Fruit fly (Drosophila melanogaster) whole organism, embryonic: ENCODE results near the gene Sf3b3.
A peak's percentile ranks its signal among the peaks of the same experiment; 100 is the strongest.

Experiments used
- Asciz ChIP-seq: fragments of 200-800 bp; sonication (Bioruptor generic); optimal IDR thresholded peaks from 2 replicates; lab custom pipeline; 2017; ENCODE audit warnings: missing biosample characterization, mild to moderate bottlenecking, missing genetic modification characterization, missing genetic modification reagents
- Atf3 ChIP-seq: fragments of 200-800 bp; sonication (Bioruptor generic); optimal IDR thresholded peaks from 3 replicates; lab custom pipeline; 2016; ENCODE audit warnings: missing biosample characterization, missing genetic modification characterization
- Bteb2 ChIP-seq: fragments of 200-800 bp; sonication (Bioruptor generic); optimal IDR thresholded peaks from 2 replicates; lab custom pipeline; 2016; ENCODE audit warnings: missing biosample characterization, missing genetic modification characterization
- CG10274 ChIP-seq: fragments of 200-800 bp; sonication (Bioruptor generic); optimal IDR thresholded peaks from 3 replicates; lab custom pipeline; 2017; ENCODE audit warnings: missing biosample characterization, mild to moderate bottlenecking, missing genetic modification characterization
- CG11695 ChIP-seq: fragments of 200-800 bp; sonication (Bioruptor generic); IDR thresholded peaks from 3 replicates; pipeline ENCODE4 v1.3.6; 2022; ENCODE audit warnings: missing biosample characterization, missing genetic modification characterization
- CG12744 ChIP-seq: fragments of 200-800 bp; sonication (Bioruptor generic); optimal IDR thresholded peaks from 2 replicates; lab custom pipeline; 2016; ENCODE audit warnings: missing biosample characterization, missing genetic modification characterization
- CG12769 ChIP-seq: fragments of 200-800 bp; sonication (Bioruptor generic); optimal IDR thresholded peaks from 2 replicates; lab custom pipeline; 2019; ENCODE audit warnings: missing biosample characterization, mild to moderate bottlenecking, missing genetic modification characterization, moderate library complexity
- CG15011 ChIP-seq: fragments of 200-800 bp; sonication (Bioruptor generic); optimal IDR thresholded peaks from 3 replicates; lab custom pipeline; 2018; ENCODE audit warnings: missing biosample characterization, mild to moderate bottlenecking, missing genetic modification characterization
- CG15514 ChIP-seq: fragments of 200-800 bp; sonication (Bioruptor generic); optimal IDR thresholded peaks from 3 replicates; lab custom pipeline; 2017; ENCODE audit warnings: missing biosample characterization, missing genetic modification characterization, mild to moderate bottlenecking, moderate library complexity, missing genetic modification reagents
- CG1603 ChIP-seq: fragments of 200-800 bp; sonication (Bioruptor generic); optimal IDR thresholded peaks from 2 replicates; lab custom pipeline; 2019; ENCODE audit warnings: missing biosample characterization, mild to moderate bottlenecking, missing genetic modification characterization, moderate library complexity
- CG16813 ChIP-seq: fragments of 200-800 bp; sonication (Bioruptor generic); IDR thresholded peaks from 3 replicates; pipeline ENCODE4 v1.3.6; 2022; ENCODE audit warnings: missing biosample characterization, missing genetic modification characterization; ENCODE audit not compliant: partially characterized antibody
- CG17829 ChIP-seq: fragments of 200-800 bp; optimal IDR thresholded peaks from 2 replicates; lab custom pipeline; 2019; ENCODE audit warnings: missing biosample characterization, mild to moderate bottlenecking, missing genetic modification characterization, moderate library complexity
- CG18619 ChIP-seq: fragments of 200-800 bp; sonication (Bioruptor generic); optimal IDR thresholded peaks from 3 replicates; lab custom pipeline; 2017; ENCODE audit warnings: missing biosample characterization, mild to moderate bottlenecking, missing genetic modification characterization
- CG2116 ChIP-seq: fragments of 200-800 bp; sonication (Bioruptor generic); optimal IDR thresholded peaks from 3 replicates; lab custom pipeline; 2018; ENCODE audit warnings: missing biosample characterization, mild to moderate bottlenecking, missing genetic modification characterization
- CG2678 ChIP-seq: fragments of 200-800 bp; sonication (Bioruptor generic); optimal IDR thresholded peaks from 3 replicates; lab custom pipeline; 2019; ENCODE audit warnings: missing biosample characterization, mild to moderate bottlenecking, missing genetic modification characterization, moderate library complexity
- CG31441 ChIP-seq: fragments of 200-800 bp; sonication (Bioruptor generic); IDR thresholded peaks from 2 replicates; pipeline ENCODE4 v1.3.6; 2022; ENCODE audit warnings: missing biosample characterization, missing genetic modification characterization
- CG3281 ChIP-seq: fragments of 200-800 bp; sonication (Bioruptor generic); optimal IDR thresholded peaks from 3 replicates; lab custom pipeline; 2017; ENCODE audit warnings: missing biosample characterization, mild to moderate bottlenecking, missing genetic modification characterization
- CG34224 ChIP-seq: fragments of 200-800 bp; sonication (Bioruptor generic); IDR thresholded peaks from 3 replicates; pipeline ENCODE4 v1.3.6; 2022; ENCODE audit warnings: missing biosample characterization, missing genetic modification characterization; ENCODE audit not compliant: partially characterized antibody
- CG4617 ChIP-seq: fragments of 200-800 bp; sonication (Bioruptor generic); optimal IDR thresholded peaks from 3 replicates; lab custom pipeline; 2016; ENCODE audit warnings: missing biosample characterization, missing genetic modification characterization, borderline replicate concordance
- CG6272 ChIP-seq: fragments of 200-800 bp; sonication (Bioruptor generic); IDR thresholded peaks from 2 replicates; pipeline ENCODE4 v1.3.6; 2022; ENCODE audit warnings: missing biosample characterization, missing genetic modification characterization
- CG6689 ChIP-seq: fragments of 200-800 bp; sonication (Bioruptor generic); IDR thresholded peaks from 2 replicates; pipeline ENCODE4 v1.3.6; 2022; ENCODE audit warnings: missing biosample characterization, missing genetic modification characterization
- Dll ChIP-seq: fragments of 200-800 bp; sonication (Bioruptor generic); IDR thresholded peaks from 4 replicates; pipeline ENCODE4 v1.3.6; 2022; ENCODE audit warnings: missing biosample characterization, missing genetic modification characterization; ENCODE audit not compliant: partially characterized antibody
- Dref ChIP-seq: fragments of 200-800 bp; sonication (Bioruptor generic); IDR thresholded peaks from 2 replicates; pipeline ENCODE4 v1.3.6; 2022; ENCODE audit warnings: missing biosample characterization, missing genetic modification characterization
- Gug ChIP-seq: fragments of 200-800 bp; sonication (Bioruptor generic); IDR thresholded peaks from 4 replicates; pipeline ENCODE4 v1.3.6; 2022; ENCODE audit warnings: missing biosample characterization, missing genetic modification characterization
- HmgD ChIP-seq: fragments of 200-800 bp; sonication (Bioruptor generic); optimal IDR thresholded peaks from 3 replicates; lab custom pipeline; 2016; ENCODE audit warnings: missing biosample characterization, missing genetic modification characterization
- Hr39 ChIP-seq: fragments of >200 bp; optimal IDR thresholded peaks from 2 replicates; lab custom pipeline; 2017
- Hr51 ChIP-seq, 2 experiments: fragments of 200-800 bp; sonication (Bioruptor generic); optimal IDR thresholded peaks; 2 replicates in 1 of 2; 3 replicates in 1 of 2; lab custom pipeline; 2016 to 2018; ENCODE audit warnings: missing biosample characterization in 2 of 2, missing genetic modification characterization in 2 of 2, mild to moderate bottlenecking in 1 of 2, moderate library complexity in 1 of 2
- Scr ChIP-seq: fragments of 200-800 bp; sonication (Bioruptor generic); IDR thresholded peaks from 2 replicates; pipeline ENCODE4 v1.3.6; 2022; ENCODE audit warnings: missing biosample characterization, missing genetic modification characterization; ENCODE audit not compliant: partially characterized antibody
- Side ChIP-seq: fragments of 200-800 bp; sonication (Bioruptor generic); optimal IDR thresholded peaks from 2 replicates; lab custom pipeline; 2016; ENCODE audit warnings: missing biosample characterization, missing genetic modification characterization
- Sox102F ChIP-seq: fragments of 200-800 bp; sonication (Bioruptor generic); optimal IDR thresholded peaks from 2 replicates; lab custom pipeline; 2018; ENCODE audit warnings: missing biosample characterization, mild to moderate bottlenecking, missing genetic modification characterization, moderate library complexity
- Sry-δ ChIP-seq: fragments of 200-800 bp; sonication (Bioruptor generic); optimal IDR thresholded peaks from 2 replicates; lab custom pipeline; 2016; ENCODE audit warnings: missing biosample characterization, missing genetic modification characterization
- aop ChIP-seq: fragments of 200-800 bp; sonication (Bioruptor generic); IDR thresholded peaks from 2 replicates; pipeline ENCODE4 v1.3.6; 2022; ENCODE audit warnings: missing biosample characterization, missing genetic modification characterization
- ara ChIP-seq: fragments of 200-800 bp; sonication (Bioruptor generic); IDR thresholded peaks from 2 replicates; pipeline ENCODE4 v1.3.6; 2022; ENCODE audit warnings: missing biosample characterization, missing genetic modification characterization
- cato ChIP-seq: fragments of 200-800 bp; sonication (Bioruptor generic); optimal IDR thresholded peaks from 2 replicates; lab custom pipeline; 2016; ENCODE audit warnings: missing biosample characterization, missing genetic modification characterization, borderline replicate concordance
- crp ChIP-seq, 2 experiments: fragments of 200-800 bp; sonication (Bioruptor generic); optimal IDR thresholded peaks; 2 replicates in 1 of 2; 3 replicates in 1 of 2; lab custom pipeline; 2017; ENCODE audit warnings: missing biosample characterization in 2 of 2, missing genetic modification characterization in 2 of 2, mild to moderate bottlenecking in 1 of 2, moderate library complexity in 1 of 2
- dpn ChIP-seq, 2 experiments: fragments of 200-800 bp; sonication (Bioruptor generic); optimal IDR thresholded peaks; 3 replicates each; lab custom pipeline; 2016; ENCODE audit warnings: missing biosample characterization in 2 of 2, missing genetic modification characterization in 2 of 2
- fd64A ChIP-seq: fragments of 200-800 bp; sonication (Bioruptor generic); optimal IDR thresholded peaks from 3 replicates; lab custom pipeline; 2018; ENCODE audit warnings: missing biosample characterization, mild to moderate bottlenecking, missing genetic modification characterization
- hbn ChIP-seq: fragments of 200-800 bp; sonication (Bioruptor generic); IDR thresholded peaks from 2 replicates; pipeline ENCODE4 v1.3.6; 2022; ENCODE audit warnings: missing biosample characterization, missing genetic modification characterization; ENCODE audit not compliant: partially characterized antibody
- lbe ChIP-seq: fragments of 200-800 bp; sonication (Bioruptor generic); optimal IDR thresholded peaks from 2 replicates; lab custom pipeline; 2016; ENCODE audit warnings: missing biosample characterization, mild to moderate bottlenecking, missing genetic modification characterization
- luna ChIP-seq: fragments of 200-800 bp; sonication (Bioruptor generic); optimal IDR thresholded peaks from 2 replicates; lab custom pipeline; 2016; ENCODE audit warnings: missing biosample characterization, missing genetic modification characterization
- nau ChIP-seq: fragments of 200-800 bp; sonication (Bioruptor generic); optimal IDR thresholded peaks from 3 replicates; lab custom pipeline; 2017; ENCODE audit warnings: missing biosample characterization, mild to moderate bottlenecking, missing genetic modification characterization, missing genetic modification reagents
- otp ChIP-seq: fragments of 200-800 bp; sonication (Bioruptor generic); IDR thresholded peaks from 3 replicates; pipeline ENCODE4, ENCODE4 v1.3.6; 2022; ENCODE audit warnings: missing biosample characterization, missing genetic modification characterization
- seq ChIP-seq: fragments of 200-800 bp; sonication (Bioruptor generic); IDR thresholded peaks from 2 replicates; pipeline ENCODE4 v1.3.6; 2022; ENCODE audit warnings: missing biosample characterization, missing genetic modification characterization
- sisA ChIP-seq: fragments of 200-800 bp; sonication (Bioruptor generic); IDR thresholded peaks from 2 replicates; pipeline ENCODE4 v1.3.6; 2022; ENCODE audit warnings: missing biosample characterization, missing genetic modification characterization
- tll ChIP-seq, 2 experiments: fragments of 200-800 bp in 1 of 2; fragments of >200 bp in 1 of 2; sonication (Bioruptor generic) in 1 of 2; optimal IDR thresholded peaks; 2 replicates each; lab custom pipeline; 2017 to 2019; ENCODE audit warnings: missing biosample characterization in 2 of 2, missing genetic modification characterization in 2 of 2, mild to moderate bottlenecking in 1 of 2, moderate library complexity in 1 of 2
- usp ChIP-seq: fragments of >200 bp; optimal IDR thresholded peaks from 2 replicates; lab custom pipeline; 2017; ENCODE audit warnings: missing biosample characterization, missing genetic modification characterization
- vnd ChIP-seq: fragments of 200-800 bp; sonication (Bioruptor generic); IDR thresholded peaks from 3 replicates; pipeline ENCODE4 v1.3.6; 2022; ENCODE audit warnings: missing biosample characterization, missing genetic modification characterization; ENCODE audit not compliant: partially characterized antibody
- vvl ChIP-seq: fragments of 200-800 bp; sonication (Bioruptor generic); IDR thresholded peaks from 2 replicates; pipeline ENCODE4 v1.3.6; 2022; ENCODE audit warnings: missing biosample characterization, missing genetic modification characterization

The Sf3b3 gene

DNA sequence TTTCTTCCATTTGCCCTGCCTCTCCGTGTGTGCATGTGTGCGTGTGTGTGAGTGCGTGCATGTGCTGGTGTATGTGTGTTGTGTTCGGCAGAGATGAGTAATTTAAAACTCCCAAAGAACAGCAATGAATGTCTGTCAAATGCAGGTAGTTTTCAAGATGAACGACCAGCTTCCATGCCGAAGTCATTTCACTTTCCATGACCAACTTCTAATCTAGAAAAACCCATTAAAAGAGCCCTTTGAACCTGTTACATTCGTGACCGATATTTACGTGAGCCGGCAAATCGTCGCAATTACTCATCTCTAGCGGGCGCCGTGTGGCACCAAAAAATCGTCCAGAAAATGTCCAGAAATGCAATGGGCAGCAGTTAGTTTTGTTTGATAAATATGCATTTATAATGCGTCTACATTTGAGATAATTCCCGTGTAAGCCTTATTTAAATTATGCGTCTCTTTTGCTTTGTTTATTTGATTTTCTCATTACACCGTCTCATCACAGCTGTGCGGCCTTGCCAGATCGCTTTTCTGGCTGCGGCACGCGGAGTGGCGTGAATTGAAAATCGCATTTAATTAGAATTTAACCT, 39.3 kb upstream of the Sf3b3 start (continued):
- TF ChIP-seq tll (GFP tag; optimal IDR thresholded peaks at IDR 0.05; lab: Kevin White, UChicago) (peak; percentile 16 to 47), dpn (GFP tag; optimal IDR thresholded peaks at IDR 0.05; lab: Kevin White, UChicago) (peak; percentile 28 to 45), Atf3 (GFP tag; lab: Kevin White, UChicago) (peak; percentile 13), Dll (GFP tag; lab: Robert Waterston, UW) (peak; percentile 84), CG11695 (GFP tag; lab: Robert Waterston, UW) (no peak), CG2116 (peak; percentile 47), Bteb2 (GFP tag; lab: Kevin White, UChicago) (peak; percentile 37), CG1603 (peak; percentile 35), aop (GFP tag; lab: Robert Waterston, UW) (no peak), Hr39 (lab: Kevin White, UChicago) (no peak), Hr51 (GFP tag; optimal IDR thresholded peaks at IDR 0.05; lab: Kevin White, UChicago) (peak in 1 of 2 experiments; percentile 37), Side (GFP tag; lab: Kevin White, UChicago) (peak; percentile 40), CG31441 (peak; percentile 9; the same call in 1 of the 2 replicates), cato (peak; percentile 11), Scr (peak; percentile 85), fd64A (no peak), CG3281 (GFP tag; lab: Kevin White, UChicago) (peak; percentile 6), CG12744 (GFP tag; lab: Kevin White, UChicago) (no peak), usp (GFP tag; lab: Kevin White, UChicago) (no peak), vvl (GFP tag; lab: Robert Waterston, UW) (peak; percentile 8; the same call in 1 of the 2 replicates), nau (GFP tag; lab: Kevin White, UChicago) (no peak), CG18619 (GFP tag; lab: Kevin White, UChicago) (no peak), CG6689 (GFP tag; lab: Robert Waterston, UW) (0 out of 2 replicates have a peak, but pooled peaks have one; percentile 9), CG2678 (tag; lab: Kevin White, UChicago) (peak; percentile 51), ara (peak; percentile 50; the same call in 1 of the 2 replicates), CG12769 (tag; lab: Kevin White, UChicago) (peak; percentile 27), seq (GFP tag; lab: Robert Waterston, UW) (no peak), vnd (peak; percentile 85), CG15514 (GFP tag; lab: Kevin White, UChicago) (peak; percentile 26), HmgD (GFP tag; lab: Kevin White, UChicago) (peak; percentile 67), CG15011 (GFP tag; lab: Kevin White, UChicago) (no peak), Gug (GFP tag; lab: Robert Waterston, UW) (peak; percentile 54; the same call in 2 of the 4 replicates), luna (peak; percentile 63), crp (GFP tag; optimal IDR thresholded peaks at IDR 0.05; lab: Kevin White, UChicago) (peak in 1 of 2 experiments; percentile 71), hbn (peak; percentile 74), CG16813 (peak; percentile 86), Sry-δ (GFP tag; lab: Kevin White, UChicago) (peak; percentile 96), lbe (GFP tag; lab: Kevin White, UChicago) (no peak), CG34224 (GFP tag; lab: Robert Waterston, UW) (peak; percentile 71), Asciz (GFP tag; lab: Kevin White, UChicago) (no peak), CG10274 (GFP tag; lab: Kevin White, UChicago) (no peak), Sox102F (GFP tag; lab: Kevin White, UChicago) (peak; percentile 7), CG17829 (peak; percentile 45), Dref (GFP tag; lab: Robert Waterston, UW) (peak; percentile 36; the same call in 1 of the 2 replicates), sisA (GFP tag; lab: Robert Waterston, UW) (peak; percentile 40; the same call in 1 of the 2 replicates), CG4617 (GFP tag; lab: Kevin White, UChicago) (peak; percentile 56), CG6272 (GFP tag; lab: Robert Waterston, UW) (peak; percentile 57), otp (GFP tag; lab: Robert Waterston, UW) (no peak)
